Worm (Caenorhabditis elegans) whole organism, mixed stage, embryonic: ENCODE measurements around the gene ndx-6.
"Not testable (repeated sequence)": the region's sequence is repeated elsewhere in the genome, so short reads cannot be mapped to it uniquely, and the experiment has no call there.

Experiments
- bed-3 ChIP-seq: fragments of 200-800 bp; sonication (Bioruptor generic); optimal IDR thresholded peaks from 3 replicates; lab custom pipeline; 2018; ENCODE audit warnings: mild to moderate bottlenecking, missing genetic modification characterization, moderate library complexity, missing compliant biosample characterization
- elt-1 ChIP-seq: sonication (generic microtip); optimal IDR thresholded peaks from 2 replicates; lab custom pipeline; 2017; ENCODE audit warnings: missing genetic modification characterization, mild to moderate bottlenecking, missing compliant biosample characterization, antibody characterized with exemption, moderate library complexity, borderline replicate concordance; ENCODE audit not compliant: insufficient read depth
- lin-13 ChIP-seq: fragments of 150-350 bp; optimal IDR thresholded peaks from 2 replicates; lab custom pipeline; 2014; ENCODE audit warnings: missing biosample characterization, missing genetic modification characterization
- lsy-2 ChIP-seq: fragments of 150-350 bp; optimal IDR thresholded peaks from 2 replicates; lab custom pipeline; 2014; ENCODE audit warnings: missing biosample characterization, missing genetic modification characterization
- mab-5 ChIP-seq: fragments of 150-350 bp; optimal IDR thresholded peaks from 2 replicates; lab custom pipeline; 2014; ENCODE audit warnings: missing biosample characterization, missing genetic modification characterization
- mls-2 ChIP-seq: sonication (generic microtip); optimal IDR thresholded peaks from 2 replicates; lab custom pipeline; 2016; ENCODE audit warnings: mild to moderate bottlenecking, missing genetic modification characterization, moderate library complexity, missing compliant biosample characterization
- nhr-237 ChIP-seq: fragments of 150-350 bp; optimal IDR thresholded peaks from 2 replicates; lab custom pipeline; 2014; ENCODE audit warnings: missing biosample characterization, missing genetic modification characterization

DNA sequence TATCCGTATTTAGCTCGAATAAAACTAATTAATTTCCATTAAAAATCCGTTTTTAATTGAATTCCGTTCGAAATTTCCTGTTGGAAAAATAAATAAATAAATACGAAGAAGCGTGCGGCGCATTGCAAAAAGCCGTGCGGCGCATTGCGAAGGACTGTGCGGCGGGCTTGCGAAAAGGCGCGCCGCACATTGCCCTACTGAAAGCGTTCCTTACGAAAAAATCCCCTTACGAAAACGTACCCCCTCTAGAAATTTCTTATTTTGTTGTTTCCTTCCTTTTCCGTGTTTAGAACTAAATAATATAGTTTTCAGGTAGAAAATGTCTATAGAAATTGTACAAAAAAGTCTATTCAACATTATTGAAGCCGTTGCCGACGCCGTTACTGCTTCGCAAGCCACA lies 39.3 kb downstream of the ndx-6 start, which contains the start of gene F09E5.8:
- not testable (repeated sequence) for TF ChIP-seq mab-5 (tag; lab: Kevin White, UChicago); bed-3 (GFP tag; lab: Kevin White, UChicago); elt-1 (tag; lab: Kevin White, UChicago); lsy-2 (tag; lab: Kevin White, UChicago); mls-2 (tag; lab: Kevin White, UChicago); nhr-237 (tag; lab: Kevin White, UChicago); lin-13 (tag; lab: Kevin White, UChicago)
